Worm (Caenorhabditis elegans): ENCODE measurements around the gene F56D6.21.

- TF ChIP-seq egl-27 (tag; optimal IDR thresholded peaks at IDR 0.05), result no peak
- TF ChIP-seq elt-1 (tag; optimal IDR thresholded peaks at IDR 0.05), result no peak
- no peak for TF ChIP-seq nhr-237 (tag; optimal IDR thresholded peaks at IDR 0.05)
- no peak for TF ChIP-seq ama-1 (optimal IDR thresholded peaks at IDR 0.05)
- no peak for TF ChIP-seq R02D3.7 (tag; optimal IDR thresholded peaks at IDR 0.05)
- no peak for TF ChIP-seq sma-9 (GFP tag; optimal IDR thresholded peaks at IDR 0.05)
- TF ChIP-seq sma-9 (tag; optimal IDR thresholded peaks at IDR 0.05), result no peak
- TF ChIP-seq ztf-11 (tag; optimal IDR thresholded peaks at IDR 0.05), result no peak
Observed at ce11 chrIV:3864944-3865343, 39.8 kb upstream of the F56D6.21 start, which contains the start of gene aat-8.

Measured in whole organism, L2 larva.